Worm (Caenorhabditis elegans) whole organism, L3 larva: Measurements from ENCODE around the gene cav-2.

Experiments used
- R02D3.7 ChIP-seq: fragments of 150-350 bp; optimal IDR thresholded peaks from 2 replicates; lab custom pipeline; 2014; ENCODE audit warnings: missing biosample characterization, missing genetic modification characterization
- ZK546.5 ChIP-seq: sonication (generic microtip); optimal IDR thresholded peaks from 2 replicates; lab custom pipeline; 2017; ENCODE audit warnings: missing biosample characterization, missing genetic modification characterization
- aly-2 ChIP-seq: fragments of 150-350 bp; optimal IDR thresholded peaks from 2 replicates; lab custom pipeline; 2014; ENCODE audit warnings: missing biosample characterization, missing genetic modification characterization
- ceh-16 ChIP-seq: sonication (generic microtip); optimal IDR thresholded peaks from 2 replicates; lab custom pipeline; 2017; ENCODE audit warnings: missing biosample characterization, missing genetic modification characterization
- ceh-28 ChIP-seq: fragments of 150-350 bp; optimal IDR thresholded peaks from 2 replicates; lab custom pipeline; 2014; ENCODE audit warnings: missing biosample characterization, missing genetic modification reagents, missing genetic modification characterization
- ceh-9 ChIP-seq: sonication (generic microtip); optimal IDR thresholded peaks from 2 replicates; lab custom pipeline; 2018; ENCODE audit warnings: missing biosample characterization, missing genetic modification characterization
- egl-27 ChIP-seq: sonication (generic microtip); optimal IDR thresholded peaks from 4 replicates; lab custom pipeline; 2017; ENCODE audit warnings: missing biosample characterization, missing genetic modification reagents, missing genetic modification characterization
- egl-5 ChIP-seq: fragments of 150-350 bp; optimal IDR thresholded peaks from 2 replicates; lab custom pipeline; 2017; ENCODE audit warnings: missing biosample characterization, missing genetic modification reagents, missing genetic modification characterization, inconsistent platforms
- elt-1 ChIP-seq: fragments of 150-350 bp; optimal IDR thresholded peaks from 2 replicates; lab custom pipeline; 2014; ENCODE audit warnings: missing biosample characterization, missing genetic modification characterization
- elt-2 ChIP-seq: sonication (generic microtip); optimal IDR thresholded peaks from 2 replicates; lab custom pipeline; 2016; ENCODE audit warnings: missing genetic modification reagents, mild to moderate bottlenecking, missing genetic modification characterization, missing compliant biosample characterization
- elt-3 ChIP-seq, 3 experiments: fragments of 150-350 bp in 1 of 3; sonication (generic microtip) in 2 of 3; optimal IDR thresholded peaks; 2 replicates in 2 of 3; 4 replicates in 1 of 3; lab custom pipeline; 2014 to 2017; ENCODE audit warnings: missing biosample characterization in 3 of 3, missing genetic modification characterization in 3 of 3
- eor-1 ChIP-seq, 2 experiments: fragments of 150-350 bp; optimal IDR thresholded peaks; 2 replicates each; lab custom pipeline; 2014 to 2018; ENCODE audit warnings: missing biosample characterization in 2 of 2, missing genetic modification characterization in 2 of 2
- fkh-10 ChIP-seq: sonication (generic microtip); optimal IDR thresholded peaks from 2 replicates; lab custom pipeline; 2017; ENCODE audit warnings: missing biosample characterization, missing genetic modification reagents, missing genetic modification characterization
- fkh-2 ChIP-seq: fragments of 150-350 bp; optimal IDR thresholded peaks from 2 replicates; lab custom pipeline; 2014; ENCODE audit warnings: missing biosample characterization, missing genetic modification reagents, missing genetic modification characterization
- fos-1 ChIP-seq: fragments of 150-350 bp; optimal IDR thresholded peaks from 2 replicates; lab custom pipeline; 2014; ENCODE audit warnings: missing biosample characterization, missing genetic modification characterization
- hmg-11 ChIP-seq: sonication (generic microtip); optimal IDR thresholded peaks from 2 replicates; lab custom pipeline; 2016; ENCODE audit warnings: missing genetic modification characterization, missing compliant biosample characterization
- jun-1 ChIP-seq: fragments of 150-350 bp; optimal IDR thresholded peaks from 2 replicates; lab custom pipeline; 2014; ENCODE audit warnings: missing biosample characterization, missing genetic modification reagents, missing genetic modification characterization
- lin-15B ChIP-seq: fragments of 150-350 bp; optimal IDR thresholded peaks from 2 replicates; lab custom pipeline; 2014; ENCODE audit warnings: missing biosample characterization, missing genetic modification characterization
- lsy-12 ChIP-seq: sonication (generic microtip); optimal IDR thresholded peaks from 2 replicates; lab custom pipeline; 2016; ENCODE audit warnings: mild to moderate bottlenecking, missing genetic modification characterization, missing compliant biosample characterization
- mdl-1 ChIP-seq: fragments of 150-350 bp; optimal IDR thresholded peaks from 2 replicates; lab custom pipeline; 2014; ENCODE audit warnings: missing biosample characterization, missing genetic modification characterization
- mml-1 ChIP-seq: fragments of 150-350 bp; sonication (generic microtip); optimal IDR thresholded peaks from 3 replicates; lab custom pipeline; 2014; ENCODE audit warnings: missing biosample characterization, missing genetic modification characterization
- nfya-1 ChIP-seq: sonication (generic microtip); optimal IDR thresholded peaks from 2 replicates; lab custom pipeline; 2017; ENCODE audit warnings: missing genetic modification characterization, mild to moderate bottlenecking, missing compliant biosample characterization, antibody characterized with exemption, moderate library complexity; ENCODE audit not compliant: insufficient read depth
- nhr-12 ChIP-seq: fragments of 150-350 bp; optimal IDR thresholded peaks from 2 replicates; lab custom pipeline; 2014; ENCODE audit warnings: missing biosample characterization, missing genetic modification characterization
- nhr-23 ChIP-seq: fragments of 150-350 bp; optimal IDR thresholded peaks from 2 replicates; lab custom pipeline; 2014; ENCODE audit warnings: missing biosample characterization, missing genetic modification reagents, missing genetic modification characterization
- nhr-28 ChIP-seq: fragments of 150-350 bp; optimal IDR thresholded peaks from 2 replicates; lab custom pipeline; 2014; ENCODE audit warnings: missing biosample characterization, missing genetic modification characterization
- nhr-43 ChIP-seq: sonication (generic microtip); optimal IDR thresholded peaks from 2 replicates; lab custom pipeline; 2016; ENCODE audit warnings: mild to moderate bottlenecking, missing genetic modification characterization, missing compliant biosample characterization; ENCODE audit not compliant: poor library complexity, severe bottlenecking
- nhr-67 ChIP-seq: fragments of 150-350 bp; optimal IDR thresholded peaks from 2 replicates; lab custom pipeline; 2014; ENCODE audit warnings: missing biosample characterization, missing genetic modification characterization
- nhr-76 ChIP-seq: fragments of 150-350 bp; sonication (generic microtip); optimal IDR thresholded peaks from 5 replicates; lab custom pipeline; 2014; ENCODE audit warnings: missing biosample characterization, missing genetic modification characterization
- pha-4 ChIP-seq: fragments of 150-350 bp; optimal IDR thresholded peaks from 2 replicates; lab custom pipeline; 2014; ENCODE audit warnings: missing biosample characterization, missing genetic modification reagents, missing genetic modification characterization
- pqm-1 ChIP-seq: fragments of 150-350 bp; optimal IDR thresholded peaks from 2 replicates; lab custom pipeline; 2017; ENCODE audit warnings: missing biosample characterization, missing genetic modification characterization, inconsistent platforms
- skn-1 ChIP-seq: fragments of 150-350 bp; optimal IDR thresholded peaks from 2 replicates; lab custom pipeline; 2014; ENCODE audit warnings: missing biosample characterization, missing genetic modification characterization
- unc-39 ChIP-seq: sonication (generic microtip); optimal IDR thresholded peaks from 4 replicates; lab custom pipeline; 2017; ENCODE audit warnings: missing biosample characterization, missing genetic modification characterization
- unc-62 ChIP-seq: fragments of 150-350 bp; sonication (generic microtip); optimal IDR thresholded peaks from 4 replicates; lab custom pipeline; 2014; ENCODE audit warnings: missing biosample characterization, missing genetic modification reagents, missing genetic modification characterization
- zag-1 ChIP-seq: fragments of 150-350 bp; optimal IDR thresholded peaks from 2 replicates; lab custom pipeline; 2014; ENCODE audit warnings: missing biosample characterization, missing genetic modification characterization
- ztf-11 ChIP-seq: fragments of 150-350 bp; optimal IDR thresholded peaks from 2 replicates; lab custom pipeline; 2014; ENCODE audit warnings: missing biosample characterization, missing genetic modification characterization
- ztf-4 ChIP-seq: fragments of 150-350 bp; optimal IDR thresholded peaks from 2 replicates; lab custom pipeline; 2014; ENCODE audit warnings: missing biosample characterization, missing genetic modification characterization

Gene cav-2

ce11 chrV:13576828-13577227 is 19.9 kb downstream of the cav-2 start:
- TF ChIP-seq elt-2 (peak; percentile 71), zag-1 (no peak), pqm-1 (tag; lab: Kevin White, UChicago) (peak; percentile 80), fos-1 (tag; lab: Kevin White, UChicago) (no peak), pha-4 (tag; lab: Kevin White, UChicago) (peak; percentile 86)

- TF ChIP-seq nhr-76 (tag; lab: Kevin White, UChicago) (no peak), fkh-2 (tag; lab: Kevin White, UChicago) (no peak), mdl-1 (tag; lab: Kevin White, UChicago) (no peak), lin-15B (tag; lab: Kevin White, UChicago) (no peak), unc-62 (no peak), hmg-11 (tag; lab: Kevin White, UChicago) (no peak), ceh-9 (no peak), skn-1 (tag; lab: Kevin White, UChicago) (no peak), ZK546.5 (tag; lab: Kevin White, UChicago) (no peak), mml-1 (no peak), nhr-67 (tag; lab: Kevin White, UChicago) (no peak), unc-39 (no peak), ceh-16 (tag; lab: Kevin White, UChicago) (no peak), ztf-4 (tag; lab: Kevin White, UChicago) (no peak), eor-1 (tag; optimal IDR thresholded peaks at IDR 0.05; lab: Kevin White, UChicago) (no peak), elt-3 (tag; optimal IDR thresholded peaks at IDR 0.05; lab: Kevin White, UChicago) (no peak), egl-5 (tag; lab: Kevin White, UChicago) (no peak), lsy-12 (tag; lab: Kevin White, UChicago) (no peak), nhr-23 (tag; lab: Kevin White, UChicago) (no peak)
Measured at ce11 chrV:13577463-13577862, 20.6 kb downstream of the cav-2 start.

- TF ChIP-seq egl-27 (tag; lab: Kevin White, UChicago) (no peak), nfya-1 (tag; lab: Kevin White, UChicago) (no peak), elt-2 (peak; percentile 67), pha-4 (tag; lab: Kevin White, UChicago) (peak; percentile 52)
Measured at ce11 chrV:13578637-13579036, 21.7 kb downstream of the cav-2 start, which contains the start of gene C50B8.6. TSS of gene C50B8.6 (plus strand) at chrV:13578972.

ce11 chrV:13580696-13581095 is 23.8 kb downstream of the cav-2 start, which contains the start of gene C50B8.5:
TSS of gene C50B8.5 (plus strand) at chrV:13580968.
- TF ChIP-seq aly-2 (tag; lab: Kevin White, UChicago) = no peak
- TF ChIP-seq elt-1 (tag; lab: Kevin White, UChicago) = no peak
- no peak for TF ChIP-seq ztf-11 (tag; lab: Kevin White, UChicago)
- TF ChIP-seq fkh-10 (GFP tag; lab: Kevin White, UChicago) = no peak
- no peak for TF ChIP-seq hmg-11 (tag; lab: Kevin White, UChicago)
- TF ChIP-seq nhr-67 (tag; lab: Kevin White, UChicago) = no peak
- TF ChIP-seq ceh-28 = no peak
- no peak for TF ChIP-seq nhr-12 (tag; lab: Kevin White, UChicago)
- no peak for TF ChIP-seq nhr-43 (tag; lab: Kevin White, UChicago)
- no peak for TF ChIP-seq nfya-1 (tag; lab: Kevin White, UChicago)
- TF ChIP-seq ceh-9 = no peak
- no peak for TF ChIP-seq R02D3.7 (tag; lab: Kevin White, UChicago)
- TF ChIP-seq nhr-28 = no peak
- TF ChIP-seq elt-2 = peak; percentile 56
- no peak for TF ChIP-seq unc-62
- peak; percentile 67 for TF ChIP-seq pha-4 (tag; lab: Kevin White, UChicago)
- TF ChIP-seq mdl-1 (tag; lab: Kevin White, UChicago) = no peak
- no peak for TF ChIP-seq jun-1 (tag; lab: Kevin White, UChicago)
- TF ChIP-seq pqm-1 (tag; lab: Kevin White, UChicago) = peak; percentile 72
- TF ChIP-seq eor-1 (tag; optimal IDR thresholded peaks at IDR 0.05; lab: Kevin White, UChicago) = no peak
- no peak for TF ChIP-seq skn-1 (tag; lab: Kevin White, UChicago)
- no peak for TF ChIP-seq unc-39
- no peak for TF ChIP-seq ztf-4 (tag; lab: Kevin White, UChicago)
- TF ChIP-seq, all 47 proteins: peak for 3
